Fruit fly (Drosophila melanogaster) whole organism, embryonic: Measurements from ENCODE around the gene Sec23.

Source experiments
- B-H2 ChIP-seq: fragments of 200-800 bp; sonication (Bioruptor generic); optimal IDR thresholded peaks from 2 replicates; lab custom pipeline; 2018; ENCODE audit warnings: missing biosample characterization, mild to moderate bottlenecking, missing genetic modification characterization
- Bteb2 ChIP-seq: fragments of 200-800 bp; sonication (Bioruptor generic); optimal IDR thresholded peaks from 2 replicates; lab custom pipeline; 2016; ENCODE audit warnings: missing biosample characterization, missing genetic modification characterization
- CG11723 ChIP-seq: fragments of 200-800 bp; sonication (Bioruptor generic); optimal IDR thresholded peaks from 2 replicates; lab custom pipeline; 2017; ENCODE audit warnings: missing biosample characterization, mild to moderate bottlenecking, missing genetic modification characterization
- CG12236 ChIP-seq: fragments of 200-800 bp; sonication (Bioruptor generic); optimal IDR thresholded peaks from 2 replicates; lab custom pipeline; 2016; ENCODE audit warnings: missing biosample characterization, missing genetic modification characterization
- CG13296 ChIP-seq: fragments of 200-800 bp; sonication (Bioruptor generic); optimal IDR thresholded peaks from 3 replicates; lab custom pipeline; 2018; ENCODE audit warnings: missing biosample characterization, mild to moderate bottlenecking, missing genetic modification characterization
- CG14667 ChIP-seq: fragments of 200-800 bp; sonication (Bioruptor generic); IDR thresholded peaks from 2 replicates; pipeline ENCODE4 v1.3.6; 2022; ENCODE audit warnings: missing biosample characterization, missing genetic modification characterization
- CG17385 ChIP-seq: fragments of 200-800 bp; sonication (Bioruptor generic); optimal IDR thresholded peaks from 3 replicates; lab custom pipeline; 2018; ENCODE audit warnings: missing biosample characterization, mild to moderate bottlenecking, missing genetic modification characterization
- CG18599 ChIP-seq: fragments of 200-800 bp; sonication (Bioruptor generic); optimal IDR thresholded peaks from 3 replicates; lab custom pipeline; 2017; ENCODE audit warnings: missing biosample characterization, missing genetic modification characterization, mild to moderate bottlenecking, moderate library complexity, missing genetic modification reagents
- CG30431 ChIP-seq: fragments of 200-800 bp; sonication (Bioruptor generic); optimal IDR thresholded peaks from 2 replicates; lab custom pipeline; 2017; ENCODE audit warnings: missing biosample characterization, missing genetic modification characterization
- CG32772 ChIP-seq: fragments of 200-800 bp; sonication (Bioruptor generic); IDR thresholded peaks from 2 replicates; pipeline ENCODE4 v1.3.6; 2022; ENCODE audit warnings: missing biosample characterization, missing genetic modification characterization
- CG42726 ChIP-seq: fragments of 200-800 bp; sonication (Bioruptor generic); IDR thresholded peaks from 2 replicates; pipeline ENCODE4 v1.3.6; 2022; ENCODE audit warnings: missing biosample characterization, missing genetic modification characterization; ENCODE audit not compliant: partially characterized antibody
- CG4360 ChIP-seq: fragments of 200-800 bp; sonication (Bioruptor generic); IDR thresholded peaks from 2 replicates; pipeline ENCODE4 v1.3.6; 2022; ENCODE audit warnings: missing biosample characterization, missing genetic modification characterization
- CG4424 ChIP-seq: fragments of 200-800 bp; sonication (Bioruptor generic); optimal IDR thresholded peaks from 3 replicates; lab custom pipeline; 2016; ENCODE audit warnings: missing biosample characterization, missing genetic modification characterization
- CG6254 ChIP-seq: fragments of 200-800 bp; sonication (Bioruptor generic); optimal IDR thresholded peaks from 3 replicates; lab custom pipeline; 2017; ENCODE audit warnings: mild to moderate bottlenecking, missing biosample characterization, missing genetic modification reagents, missing genetic modification characterization
- CG6654 ChIP-seq: fragments of 200-800 bp; sonication (Bioruptor generic); optimal IDR thresholded peaks from 2 replicates; lab custom pipeline; 2017; ENCODE audit warnings: missing biosample characterization, mild to moderate bottlenecking, missing genetic modification characterization
- CG8765 ChIP-seq: fragments of 200-800 bp; sonication (Bioruptor generic); IDR thresholded peaks from 2 replicates; pipeline ENCODE4 v1.3.6; 2022; ENCODE audit warnings: missing biosample characterization, missing genetic modification characterization
- CG9727 ChIP-seq: fragments of 200-800 bp; sonication (Bioruptor generic); optimal IDR thresholded peaks from 3 replicates; lab custom pipeline; 2017; ENCODE audit warnings: missing biosample characterization, mild to moderate bottlenecking, missing genetic modification characterization
- CTCF ChIP-seq: fragments of 200-800 bp; sonication (Bioruptor generic); optimal IDR thresholded peaks from 2 replicates; lab custom pipeline; 2017; ENCODE audit warnings: missing biosample characterization, mild to moderate bottlenecking, missing genetic modification characterization, moderate library complexity
- Chrac-16 ChIP-seq: fragments of 200-800 bp; sonication (Bioruptor generic); optimal IDR thresholded peaks from 3 replicates; lab custom pipeline; 2016; ENCODE audit warnings: missing biosample characterization, missing genetic modification characterization
- Dfd ChIP-seq, 2 experiments: fragments of >200 bp; optimal IDR thresholded peaks; 2 replicates each; lab custom pipeline; 2017; ENCODE audit warnings: missing biosample characterization in 2 of 2, missing genetic modification characterization in 2 of 2
- Dref ChIP-seq: fragments of 200-800 bp; sonication (Bioruptor generic); IDR thresholded peaks from 2 replicates; pipeline ENCODE4 v1.3.6; 2022; ENCODE audit warnings: missing biosample characterization, missing genetic modification characterization
- Eip74EF ChIP-seq, 2 experiments: fragments of 200-800 bp in 1 of 2; fragments of >200 bp in 1 of 2; sonication (Bioruptor generic) in 1 of 2; optimal IDR thresholded peaks; 2 replicates each; lab custom pipeline; 2017 to 2019; ENCODE audit warnings: missing biosample characterization in 2 of 2, missing genetic modification characterization in 2 of 2, mild to moderate bottlenecking in 1 of 2, moderate library complexity in 1 of 2
- HLH3B ChIP-seq: fragments of 200-800 bp; sonication (Bioruptor generic); IDR thresholded peaks from 2 replicates; pipeline ENCODE4 v1.3.6; 2022; ENCODE audit warnings: missing biosample characterization, missing genetic modification characterization
- NFAT ChIP-seq: fragments of 200-800 bp; sonication (Bioruptor generic); IDR thresholded peaks from 2 replicates; pipeline ENCODE4 v1.3.6; 2022; ENCODE audit warnings: missing biosample characterization, missing genetic modification characterization
- Stat92E ChIP-seq, 3 experiments: fragments of >200 bp in 2 of 3; fragments of 200-800 bp in 1 of 3; sonication (Bioruptor generic) in 1 of 3; optimal IDR thresholded peaks; 2 replicates each; lab custom pipeline; 2017 to 2019; ENCODE audit warnings: missing biosample characterization in 3 of 3, missing genetic modification characterization in 3 of 3, mild to moderate bottlenecking in 1 of 3, moderate library complexity in 1 of 3
- Vsx1 ChIP-seq: fragments of 200-800 bp; sonication (Bioruptor generic); optimal IDR thresholded peaks from 2 replicates; lab custom pipeline; 2017; ENCODE audit warnings: missing biosample characterization, mild to moderate bottlenecking, missing genetic modification characterization, missing genetic modification reagents
- cato ChIP-seq: fragments of 200-800 bp; sonication (Bioruptor generic); optimal IDR thresholded peaks from 2 replicates; lab custom pipeline; 2016; ENCODE audit warnings: missing biosample characterization, missing genetic modification characterization, borderline replicate concordance
- cg ChIP-seq: fragments of 200-800 bp; sonication (Bioruptor generic); optimal IDR thresholded peaks from 3 replicates; lab custom pipeline; 2019; ENCODE audit warnings: missing biosample characterization, mild to moderate bottlenecking, missing genetic modification characterization, moderate library complexity
- cwo ChIP-seq: fragments of 200-800 bp; sonication (Bioruptor generic); optimal IDR thresholded peaks from 3 replicates; lab custom pipeline; 2017; ENCODE audit warnings: missing biosample characterization, missing genetic modification characterization, mild to moderate bottlenecking, moderate library complexity, missing genetic modification reagents
- dm ChIP-seq: fragments of 200-800 bp; sonication (Bioruptor generic); optimal IDR thresholded peaks from 3 replicates; lab custom pipeline; 2016; ENCODE audit warnings: missing biosample characterization, missing genetic modification characterization
- dpn ChIP-seq, 2 experiments: fragments of 200-800 bp; sonication (Bioruptor generic); optimal IDR thresholded peaks; 3 replicates each; lab custom pipeline; 2016; ENCODE audit warnings: missing biosample characterization in 2 of 2, missing genetic modification characterization in 2 of 2
- dysf ChIP-seq: fragments of 200-800 bp; sonication (Bioruptor generic); IDR thresholded peaks from 3 replicates; pipeline ENCODE4 v1.3.6; 2022; ENCODE audit warnings: missing biosample characterization, missing genetic modification characterization
- gt ChIP-seq: fragments of 200-800 bp; sonication (Bioruptor generic); IDR thresholded peaks from 2 replicates; pipeline ENCODE4 v1.3.6; 2022; ENCODE audit warnings: missing biosample characterization, missing genetic modification characterization
- hb ChIP-seq: fragments of 200-800 bp; sonication (Bioruptor generic); IDR thresholded peaks from 3 replicates; pipeline ENCODE4 v1.3.6; 2022; ENCODE audit warnings: missing biosample characterization, missing genetic modification characterization; ENCODE audit not compliant: partially characterized antibody
- insv ChIP-seq, 2 experiments: fragments of 200-800 bp; sonication (Bioruptor generic); optimal IDR thresholded peaks; 3 replicates each; lab custom pipeline; 2016 to 2018; ENCODE audit warnings: missing biosample characterization in 2 of 2, missing genetic modification characterization in 2 of 2
- maf-S ChIP-seq: fragments of 200-800 bp; sonication (Bioruptor generic); optimal IDR thresholded peaks from 2 replicates; lab custom pipeline; 2016; ENCODE audit warnings: missing biosample characterization, missing genetic modification characterization
- mirr ChIP-seq: fragments of 200-800 bp; sonication (Bioruptor generic); optimal IDR thresholded peaks from 3 replicates; lab custom pipeline; 2018; ENCODE audit warnings: missing biosample characterization, mild to moderate bottlenecking, missing genetic modification characterization
- nerfin-1 ChIP-seq: fragments of 200-800 bp; sonication (Bioruptor generic); optimal IDR thresholded peaks from 3 replicates; lab custom pipeline; 2019; ENCODE audit warnings: missing biosample characterization, mild to moderate bottlenecking, missing genetic modification characterization, moderate library complexity
- nom ChIP-seq: fragments of 200-800 bp; sonication (Bioruptor generic); optimal IDR thresholded peaks from 2 replicates; lab custom pipeline; 2017; ENCODE audit warnings: missing biosample characterization, missing genetic modification characterization, mild to moderate bottlenecking, moderate library complexity, missing genetic modification reagents
- pros ChIP-seq: fragments of 200-800 bp; sonication (Bioruptor generic); optimal IDR thresholded peaks from 3 replicates; lab custom pipeline; 2019; ENCODE audit warnings: missing biosample characterization, mild to moderate bottlenecking, missing genetic modification characterization, moderate library complexity
- pum ChIP-seq: fragments of 200-800 bp; sonication (Bioruptor generic); optimal IDR thresholded peaks from 2 replicates; lab custom pipeline; 2016; ENCODE audit warnings: missing biosample characterization, missing genetic modification characterization
- pzg ChIP-seq: fragments of 200-800 bp; sonication (Bioruptor generic); optimal IDR thresholded peaks from 3 replicates; lab custom pipeline; 2018; ENCODE audit warnings: missing biosample characterization, mild to moderate bottlenecking, missing genetic modification characterization, moderate library complexity
- sc ChIP-seq, 3 experiments: fragments of >200 bp in 2 of 3; fragments of 200-800 bp in 1 of 3; sonication (Bioruptor generic) in 1 of 3; optimal IDR thresholded peaks; 2 replicates in 2 of 3; 3 replicates in 1 of 3; lab custom pipeline; 2017; ENCODE audit warnings: mild to moderate bottlenecking in 1 of 3, missing biosample characterization in 1 of 3, missing genetic modification characterization in 1 of 3, missing genetic modification reagents in 1 of 3
- slou ChIP-seq: fragments of 200-800 bp; sonication (Bioruptor generic); optimal IDR thresholded peaks from 3 replicates; lab custom pipeline; 2016; ENCODE audit warnings: missing biosample characterization, missing genetic modification characterization
- slp2 ChIP-seq: fragments of 200-800 bp; sonication (Bioruptor generic); optimal IDR thresholded peaks from 2 replicates; lab custom pipeline; 2016; ENCODE audit warnings: missing biosample characterization, missing genetic modification characterization
- tgo ChIP-seq: fragments of 200-800 bp; sonication (Bioruptor generic); IDR thresholded peaks from 3 replicates; pipeline ENCODE4 v1.3.6; 2022; ENCODE audit warnings: missing biosample characterization, missing genetic modification characterization
- usp ChIP-seq: fragments of >200 bp; optimal IDR thresholded peaks from 2 replicates; lab custom pipeline; 2017; ENCODE audit warnings: missing biosample characterization, missing genetic modification characterization
- vvl ChIP-seq: fragments of 200-800 bp; sonication (Bioruptor generic); IDR thresholded peaks from 2 replicates; pipeline ENCODE4 v1.3.6; 2022; ENCODE audit warnings: missing biosample characterization, missing genetic modification characterization
- z ChIP-seq: fragments of 200-800 bp; sonication (Bioruptor generic); IDR thresholded peaks from 3 replicates; pipeline ENCODE4 v1.3.6; 2022; ENCODE audit warnings: missing biosample characterization, missing genetic modification characterization

Sec23 gene

DNA sequence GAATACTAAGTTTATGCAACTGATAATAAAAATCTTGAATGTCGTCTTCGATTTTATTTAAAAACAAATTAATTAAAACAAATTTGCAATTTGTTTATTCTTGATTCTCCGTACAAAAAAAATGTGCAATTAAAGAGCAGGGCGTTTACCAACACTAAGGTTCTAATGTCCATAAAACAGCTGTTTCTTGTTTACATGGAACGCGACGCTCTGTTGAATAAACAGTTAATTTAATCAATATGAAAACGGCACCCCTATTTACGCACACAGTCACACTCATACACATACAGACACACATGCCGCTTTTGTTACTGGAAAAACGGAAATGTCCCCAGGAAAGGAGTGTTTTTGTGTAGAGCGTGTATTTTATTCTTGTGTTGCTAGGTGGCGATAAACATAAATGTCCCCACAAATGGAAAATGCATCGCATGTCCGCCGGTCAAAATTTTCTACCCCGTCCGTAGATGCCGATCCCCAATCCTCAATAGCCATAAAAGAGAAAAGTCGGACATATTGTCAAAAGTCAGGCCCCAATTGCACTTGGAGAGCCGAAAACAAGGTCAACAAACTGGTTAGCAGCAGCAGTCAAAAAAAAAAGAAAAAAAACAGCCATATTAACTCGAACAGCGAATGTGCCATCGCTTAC, 25.8 kb upstream of the Sec23 start (continued):
- peak in 1 of 2 experiments; percentile 82 for TF ChIP-seq insv (GFP tag; optimal IDR thresholded peaks at IDR 0.05; lab: Kevin White, UChicago)
- peak; percentile 78 for TF ChIP-seq CG6254
- TF ChIP-seq NFAT (GFP tag; lab: Robert Waterston, UW), result no peak
- TF ChIP-seq Eip74EF (GFP tag; optimal IDR thresholded peaks at IDR 0.05; lab: Kevin White, UChicago), result peak in 1 of 2 experiments; percentile 34
- no peak for TF ChIP-seq vvl (GFP tag; lab: Robert Waterston, UW)
- TF ChIP-seq slou (GFP tag; lab: Kevin White, UChicago), result peak; percentile 55
- peak; percentile 61 for TF ChIP-seq CG4424 (GFP tag; lab: Kevin White, UChicago)
- no peak for TF ChIP-seq CG4360 (GFP tag; lab: Robert Waterston, UW)
- peak; percentile 84 for TF ChIP-seq CG13296
- TF ChIP-seq CG32772 (GFP tag; lab: Robert Waterston, UW), result no peak
- TF ChIP-seq CTCF (GFP tag; lab: Kevin White, UChicago), result peak; percentile 45
- TF ChIP-seq CG11723, result peak; percentile 73
- no peak for TF ChIP-seq sc (optimal IDR thresholded peaks at IDR 0.05; lab: Kevin White, UChicago)
- TF ChIP-seq sc (GFP tag; optimal IDR thresholded peaks at IDR 0.05; lab: Kevin White, UChicago), result peak; percentile 76
- peak; percentile 86 for TF ChIP-seq CG9727 (GFP tag; lab: Kevin White, UChicago)
- no peak for TF ChIP-seq usp (GFP tag; lab: Kevin White, UChicago)
- TF ChIP-seq pum (GFP tag; lab: Kevin White, UChicago), result peak; percentile 28
- peak; percentile 83 for TF ChIP-seq cg (GFP tag; lab: Kevin White, UChicago)
- peak; percentile 50 for TF ChIP-seq dm
- TF ChIP-seq CG8765, result no peak
- TF ChIP-seq CG30431 (GFP tag; lab: Kevin White, UChicago), result no peak
- TF ChIP-seq pzg, result peak; percentile 30
- peak; percentile 87 for TF ChIP-seq nerfin-1 (tag; lab: Kevin White, UChicago)
- no peak for TF ChIP-seq Dref (GFP tag; lab: Robert Waterston, UW)
- peak; percentile 85 for TF ChIP-seq B-H2 (GFP tag; lab: Kevin White, UChicago)
- peak; percentile 59 for TF ChIP-seq pros (GFP tag; lab: Kevin White, UChicago)
- no peak for TF ChIP-seq z (GFP tag; lab: Robert Waterston, UW)
- peak; percentile 90 for TF ChIP-seq mirr (GFP tag; lab: Kevin White, UChicago)
- TF ChIP-seq gt (GFP tag; lab: Robert Waterston, UW), result no peak
- TF ChIP-seq Stat92E (GFP tag; optimal IDR thresholded peaks at IDR 0.05; lab: Kevin White, UChicago), result peak in 1 of 3 experiments; percentile 78
- TF ChIP-seq CG42726 (GFP tag; lab: Robert Waterston, UW), result no peak
- TF ChIP-seq Bteb2 (GFP tag; lab: Kevin White, UChicago), result peak; percentile 54
- TF ChIP-seq cato (GFP tag; lab: Kevin White, UChicago), result peak; percentile 54
- TF ChIP-seq HLH3B (GFP tag; lab: Robert Waterston, UW), result no peak
- no peak for TF ChIP-seq tgo (GFP tag; lab: Robert Waterston, UW)
- peak; percentile 68 for TF ChIP-seq nom (GFP tag; lab: Kevin White, UChicago)
- no peak for TF ChIP-seq CG6654 (GFP tag; lab: Kevin White, UChicago)
- no peak for TF ChIP-seq dysf (GFP tag; lab: Robert Waterston, UW)
- TF ChIP-seq slp2 (GFP tag; lab: Kevin White, UChicago), result peak; percentile 58
- peak; percentile 71 for TF ChIP-seq CG17385 (GFP tag; lab: Kevin White, UChicago)
- TF ChIP-seq CG12236 (GFP tag; lab: Kevin White, UChicago), result peak; percentile 77
- peak; percentile 38 for TF ChIP-seq Chrac-16 (GFP tag; lab: Kevin White, UChicago)
- TF ChIP-seq Dfd (GFP tag; optimal IDR thresholded peaks at IDR 0.05; lab: Kevin White, UChicago), result no peak
- peak; percentile 85 for TF ChIP-seq CG18599 (GFP tag; lab: Kevin White, UChicago)
- peak; percentile 47 to 72 for TF ChIP-seq dpn (GFP tag; optimal IDR thresholded peaks at IDR 0.05; lab: Kevin White, UChicago)
- no peak for TF ChIP-seq hb (GFP tag; lab: Robert Waterston, UW)
- peak; percentile 34 for TF ChIP-seq maf-S (GFP tag; lab: Kevin White, UChicago)
- no peak for TF ChIP-seq CG14667 (GFP tag; lab: Robert Waterston, UW)
- peak; percentile 88 for TF ChIP-seq Vsx1
- no peak for TF ChIP-seq cwo
